Worm (Caenorhabditis elegans) whole organism, midembryonic: ENCODE results near the gene F56D6.22.

Experiments used
- T22C8.4 ChIP-seq: fragments of 200-800 bp; sonication (Bioruptor generic); IDR thresholded peaks from 2 replicates; pipeline ENCODE4 v1.3.6; 2022; ENCODE audit warnings: missing genetic modification characterization, missing compliant biosample characterization
- cog-1 ChIP-seq: sonication (generic microtip); optimal IDR thresholded peaks from 2 replicates; lab custom pipeline; 2016; ENCODE audit warnings: missing genetic modification characterization, missing compliant biosample characterization
- flt-1 ChIP-seq: fragments of 200-800 bp; sonication (Bioruptor generic); IDR thresholded peaks from 2 replicates; pipeline ENCODE4 v1.3.6; 2022; ENCODE audit warnings: missing genetic modification characterization, missing compliant biosample characterization
- klf-2 ChIP-seq: fragments of 200-800 bp; sonication (Bioruptor generic); conservative IDR thresholded peaks from 2 replicates; pipeline ENCODE4 v1.3.6; 2022; ENCODE audit warnings: missing genetic modification reagents, missing genetic modification characterization, missing compliant biosample characterization
- med-1 ChIP-seq: sonication (generic microtip); optimal IDR thresholded peaks from 2 replicates; lab custom pipeline; 2017; ENCODE audit warnings: missing genetic modification characterization, mild to moderate bottlenecking, missing compliant biosample characterization, antibody characterized with exemption, missing genetic modification reagents; ENCODE audit not compliant: insufficient read depth
- ref-1 ChIP-seq: fragments of 200-800 bp; sonication (Bioruptor generic); conservative IDR thresholded peaks from 2 replicates; pipeline ENCODE4 v1.3.6; 2022; ENCODE audit warnings: missing genetic modification reagents, missing genetic modification characterization, missing compliant biosample characterization
- tab-1 ChIP-seq: fragments of 200-800 bp; sonication (Bioruptor generic); IDR thresholded peaks from 2 replicates; pipeline ENCODE4 v1.3.6; 2022; ENCODE audit warnings: missing genetic modification characterization, missing compliant biosample characterization
- ztf-23 ChIP-seq: fragments of 200-800 bp; sonication (Bioruptor generic); IDR thresholded peaks from 2 replicates; pipeline ENCODE4 v1.3.6; 2022; ENCODE audit warnings: missing genetic modification reagents, missing genetic modification characterization, missing compliant biosample characterization
- ztf-29 ChIP-seq: fragments of 200-800 bp; sonication (Bioruptor generic); IDR thresholded peaks from 2 replicates; pipeline ENCODE4 v1.3.6; 2022; ENCODE audit warnings: missing genetic modification reagents, missing genetic modification characterization, missing compliant biosample characterization

F56D6.22 gene

DNA sequence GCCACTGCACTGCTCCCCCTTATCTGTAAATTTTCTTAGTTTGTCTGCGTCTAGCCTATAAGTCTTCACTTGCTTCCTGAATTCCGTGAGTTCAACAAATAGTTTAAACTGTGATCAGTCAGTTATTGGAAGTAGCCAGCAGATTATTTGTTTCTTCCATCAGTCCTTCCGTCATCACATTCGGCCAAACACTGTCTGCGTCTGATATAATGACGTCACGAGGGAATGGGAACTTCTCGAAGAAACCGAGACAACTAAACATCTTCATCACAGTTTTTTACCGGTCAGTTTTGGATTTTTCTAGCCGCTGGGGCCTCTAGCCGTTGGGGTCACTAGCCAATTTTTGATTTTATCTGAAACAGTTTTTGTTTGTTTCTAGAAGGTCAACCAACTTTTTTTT lies 41.4 kb downstream of the F56D6.22 start:
- TF ChIP-seq cog-1 (no peak), klf-2 (GFP tag; lab: Robert Waterston, UW) (no peak), T22C8.4 (GFP tag; lab: Robert Waterston, UW) (no peak), med-1 (no peak), flt-1 (GFP tag; lab: Robert Waterston, UW) (no peak)

DNA sequence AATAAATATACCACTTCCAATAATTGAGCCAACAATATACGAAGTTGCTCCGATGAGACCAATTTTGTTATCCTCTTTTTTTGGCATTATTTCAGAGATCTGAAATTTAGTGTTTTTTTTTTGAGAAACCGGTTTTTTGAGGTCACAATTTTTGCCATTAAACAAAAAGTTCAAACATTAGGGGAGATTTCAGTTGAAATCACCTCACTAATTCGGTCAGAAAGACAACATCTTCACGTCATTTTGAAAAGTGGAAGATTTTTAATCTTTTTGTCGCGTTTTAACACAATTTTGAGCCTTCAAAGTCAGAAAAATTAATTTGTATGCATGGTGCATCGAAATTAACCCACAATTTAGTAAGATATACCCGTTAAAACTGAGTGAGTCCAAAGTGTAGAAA lies 42.5 kb downstream of the F56D6.22 start, which contains the start of gene aat-8:
Gene aat-8, minus strand, starts transcription at position 101 of the 400 bp plus-strand sequence.
- TF ChIP-seq med-1 (no peak), flt-1 (GFP tag; lab: Robert Waterston, UW) (no peak), T22C8.4 (GFP tag; lab: Robert Waterston, UW) (no peak), ztf-23 (GFP tag; lab: Robert Waterston, UW) (no peak), ztf-29 (GFP tag; lab: Robert Waterston, UW) (no peak), tab-1 (GFP tag; lab: Robert Waterston, UW) (no peak), cog-1 (no peak), klf-2 (GFP tag; lab: Robert Waterston, UW) (no peak), ref-1 (no peak)

DNA sequence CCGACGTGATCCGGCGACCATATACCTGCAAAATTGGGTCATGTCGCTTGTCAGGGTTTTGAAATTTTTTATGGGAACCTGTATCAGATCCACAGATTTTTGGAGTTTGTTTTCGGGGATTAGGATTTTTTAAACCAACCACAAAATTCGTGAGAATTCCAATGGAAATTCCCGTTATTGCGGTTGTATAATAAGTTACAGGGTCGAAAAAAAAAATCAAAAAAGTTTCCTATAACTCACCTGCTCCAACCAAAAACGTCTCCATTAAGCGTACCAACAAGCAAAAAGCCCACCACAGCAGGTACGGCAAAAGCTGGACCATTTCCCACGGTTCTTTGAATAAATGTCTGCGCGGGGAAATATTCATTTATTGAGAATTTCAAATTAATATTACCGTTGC lies 44.5 kb downstream of the F56D6.22 start:
- TF ChIP-seq ref-1: no peak
- no peak for TF ChIP-seq flt-1 (GFP tag; lab: Robert Waterston, UW)
- TF ChIP-seq ztf-29 (GFP tag; lab: Robert Waterston, UW): no peak
- TF ChIP-seq med-1: no peak
- TF ChIP-seq T22C8.4 (GFP tag; lab: Robert Waterston, UW): no peak
- TF ChIP-seq cog-1: no peak
- TF ChIP-seq klf-2 (GFP tag; lab: Robert Waterston, UW): no peak
- TF ChIP-seq ztf-23 (GFP tag; lab: Robert Waterston, UW): no peak
- no peak for TF ChIP-seq tab-1 (GFP tag; lab: Robert Waterston, UW)

DNA sequence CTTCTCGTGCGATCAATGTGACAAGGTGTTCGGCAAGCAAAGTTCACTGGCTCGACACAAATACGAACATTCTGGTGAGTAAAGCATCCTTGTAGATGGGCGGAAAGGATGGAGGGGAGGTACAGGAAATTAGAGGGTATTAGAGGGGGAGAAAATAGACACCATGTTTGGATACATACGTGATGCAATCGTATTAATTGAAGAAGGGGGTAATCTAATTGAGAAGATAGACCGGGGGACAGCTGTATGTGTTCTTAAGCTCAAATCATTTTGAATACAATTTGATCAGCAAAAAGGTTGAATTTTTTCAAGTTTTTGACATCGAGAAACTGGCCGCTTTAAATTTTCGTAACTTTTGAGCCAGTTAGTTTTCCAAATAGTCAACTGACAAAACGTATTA lies 47.0 kb downstream of the F56D6.22 start:
- TF ChIP-seq T22C8.4 (GFP tag; lab: Robert Waterston, UW) (no peak), tab-1 (GFP tag; lab: Robert Waterston, UW) (no peak)

DNA sequence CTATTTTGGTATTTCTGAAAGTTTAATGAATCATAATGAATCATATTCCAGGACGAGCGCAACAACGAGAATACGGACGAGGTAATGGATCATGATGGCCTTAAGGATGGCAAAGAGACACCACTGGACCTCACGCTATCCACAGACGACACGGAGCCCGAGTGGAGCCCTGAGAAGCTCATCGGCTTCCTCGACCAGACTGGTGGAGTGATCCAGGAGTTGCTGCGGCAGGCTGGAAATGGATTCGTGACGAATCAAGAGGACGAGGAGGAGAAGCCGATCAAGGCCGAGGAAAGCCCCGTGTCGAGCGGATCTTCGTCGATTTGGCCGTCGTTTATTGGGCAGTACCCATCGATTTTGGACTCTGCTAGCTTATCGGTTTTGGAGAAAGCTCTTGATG lies 47.9 kb downstream of the F56D6.22 start:
- TF ChIP-seq T22C8.4 (GFP tag; lab: Robert Waterston, UW) (no peak), med-1 (no peak), cog-1 (no peak), tab-1 (GFP tag; lab: Robert Waterston, UW) (no peak), ztf-23 (GFP tag; lab: Robert Waterston, UW) (no peak)

DNA sequence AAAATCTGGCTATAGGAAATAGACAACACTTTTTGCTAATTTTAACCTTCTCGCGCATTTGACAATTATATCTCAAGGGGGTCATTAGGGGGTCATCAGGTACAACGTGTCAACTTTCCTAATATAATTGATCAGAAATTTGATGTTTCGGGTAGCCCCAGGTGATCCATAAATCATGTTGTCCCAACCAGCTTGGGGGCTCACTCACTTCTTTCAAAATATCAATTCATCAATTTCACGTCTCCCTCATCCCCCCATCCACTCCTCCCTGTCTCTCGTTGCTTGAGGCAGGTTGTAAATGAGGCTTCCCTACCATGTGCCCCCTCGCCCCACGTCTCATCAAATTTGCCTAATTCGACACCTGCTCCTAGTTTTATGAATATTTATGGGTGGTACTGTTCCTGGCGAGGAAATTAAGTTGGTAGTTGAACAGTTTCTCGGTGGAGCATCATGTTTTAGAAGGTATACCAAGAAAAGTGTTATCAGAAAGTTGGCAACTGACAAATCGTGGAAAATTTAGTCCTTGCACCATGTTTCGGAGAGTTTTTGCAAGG lies 49.3 kb downstream of the F56D6.22 start:
- TF ChIP-seq cog-1 (no peak), med-1 (no peak), flt-1 (GFP tag; lab: Robert Waterston, UW) (no peak), ref-1 (no peak), T22C8.4 (GFP tag; lab: Robert Waterston, UW) (no peak), klf-2 (GFP tag; lab: Robert Waterston, UW) (no peak), ztf-23 (GFP tag; lab: Robert Waterston, UW) (no peak), tab-1 (GFP tag; lab: Robert Waterston, UW) (no peak)
